Worm (Caenorhabditis elegans) whole organism, L3 larva: Measurements from ENCODE around the gene ztf-18.

Experiments used
- ama-1 ChIP-seq: fragments of 150-350 bp; optimal IDR thresholded peaks from 2 replicates; lab custom pipeline; 2018
- ceh-82 ChIP-seq: fragments of 150-350 bp; optimal IDR thresholded peaks from 2 replicates; lab custom pipeline; 2014; ENCODE audit warnings: missing biosample characterization, missing genetic modification characterization
- elt-3 ChIP-seq, 3 experiments: fragments of 150-350 bp in 1 of 3; sonication (generic microtip) in 2 of 3; optimal IDR thresholded peaks; 2 replicates in 2 of 3; 4 replicates in 1 of 3; lab custom pipeline; 2014 to 2017; ENCODE audit warnings: missing biosample characterization in 3 of 3, missing genetic modification characterization in 3 of 3
- fkh-10 ChIP-seq: sonication (generic microtip); optimal IDR thresholded peaks from 2 replicates; lab custom pipeline; 2017; ENCODE audit warnings: missing biosample characterization, missing genetic modification reagents, missing genetic modification characterization
- nhr-28 ChIP-seq: fragments of 150-350 bp; optimal IDR thresholded peaks from 2 replicates; lab custom pipeline; 2014; ENCODE audit warnings: missing biosample characterization, missing genetic modification characterization
- nhr-76 ChIP-seq: fragments of 150-350 bp; sonication (generic microtip); optimal IDR thresholded peaks from 5 replicates; lab custom pipeline; 2014; ENCODE audit warnings: missing biosample characterization, missing genetic modification characterization
- sea-2 ChIP-seq: fragments of 150-350 bp; sonication (generic microtip); optimal IDR thresholded peaks from 4 replicates; lab custom pipeline; 2014; ENCODE audit warnings: missing biosample characterization, missing genetic modification reagents, missing genetic modification characterization

DNA sequence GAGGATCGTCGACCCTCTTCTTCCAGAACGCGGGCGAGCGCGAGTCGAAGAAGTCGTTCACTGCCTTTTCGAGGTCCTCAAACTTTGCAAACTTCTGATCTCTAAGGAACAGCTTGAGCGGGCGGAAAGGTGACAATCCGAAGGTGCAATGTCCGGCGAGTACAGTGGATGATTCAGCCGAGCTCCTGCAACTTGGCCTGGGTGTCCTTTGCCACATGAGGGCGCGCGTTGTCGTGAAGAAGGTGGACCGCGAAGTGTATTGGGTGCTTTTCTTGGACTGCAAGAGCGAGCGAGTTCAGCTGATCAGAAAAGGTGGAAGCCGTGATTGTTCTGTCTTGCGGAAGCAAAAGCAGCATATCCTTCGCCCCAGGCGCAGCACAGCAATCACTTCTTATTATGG, 46.4 kb upstream of the ztf-18 start:
- TF ChIP-seq fkh-10 (GFP tag; lab: Kevin White, UChicago) (no peak), ceh-82 (tag; lab: Kevin White, UChicago) (no peak), nhr-76 (no peak), elt-3 (tag; optimal IDR thresholded peaks at IDR 0.05; lab: Kevin White, UChicago) (no peak), nhr-28 (tag; lab: Kevin White, UChicago) (no peak), sea-2 (GFP tag; lab: Kevin White, UChicago) (no peak), ama-1 (lab: Kevin White, UChicago) (no peak)
